Worm (Caenorhabditis elegans) whole organism, young adult: Measurements from ENCODE around the gene tir-1.

Source experiments
- B0261.1 ChIP-seq: sonication (generic microtip); optimal IDR thresholded peaks from 2 replicates; lab custom pipeline; 2016; ENCODE audit warnings: mild to moderate bottlenecking, missing genetic modification characterization, moderate library complexity, missing compliant biosample characterization
- C06A6.2 ChIP-seq: fragments of 200-800 bp; sonication (Bioruptor generic); conservative IDR thresholded peaks from 2 replicates; pipeline ENCODE4 v1.3.6; 2022; ENCODE audit warnings: missing genetic modification characterization, missing compliant biosample characterization
- D2030.7 ChIP-seq: fragments of 200-800 bp; sonication (Bioruptor generic); IDR thresholded peaks from 2 replicates; pipeline ENCODE4 v1.3.6; 2022; ENCODE audit warnings: missing genetic modification reagents, missing genetic modification characterization, missing compliant biosample characterization
- F10E7.11 ChIP-seq: sonication (generic microtip); optimal IDR thresholded peaks from 2 replicates; lab custom pipeline; 2017; ENCODE audit warnings: mild to moderate bottlenecking, missing genetic modification characterization, moderate library complexity, missing compliant biosample characterization
- F22D6.2 ChIP-seq: sonication (generic microtip); optimal IDR thresholded peaks from 2 replicates; lab custom pipeline; 2016; ENCODE audit warnings: mild to moderate bottlenecking, missing genetic modification characterization, missing compliant biosample characterization
- F23B12.7 ChIP-seq: sonication (generic microtip); optimal IDR thresholded peaks from 2 replicates; lab custom pipeline; 2017; ENCODE audit warnings: missing genetic modification characterization, mild to moderate bottlenecking, missing compliant biosample characterization, antibody characterized with exemption, moderate library complexity; ENCODE audit not compliant: insufficient read depth
- F39B2.1 ChIP-seq: fragments of 200-800 bp; sonication (Bioruptor generic); IDR thresholded peaks from 2 replicates; pipeline ENCODE4 v1.3.6; 2022; ENCODE audit warnings: missing genetic modification reagents, missing genetic modification characterization, missing compliant biosample characterization
- F49E8.2 ChIP-seq: sonication (generic microtip); optimal IDR thresholded peaks from 3 replicates; lab custom pipeline; 2017; ENCODE audit warnings: missing genetic modification characterization, mild to moderate bottlenecking, missing compliant biosample characterization, antibody characterized with exemption, moderate library complexity; ENCODE audit not compliant: insufficient read depth
- F52B5.7 ChIP-seq: sonication (generic microtip); optimal IDR thresholded peaks from 2 replicates; lab custom pipeline; 2016; ENCODE audit warnings: mild to moderate bottlenecking, missing genetic modification characterization, missing compliant biosample characterization
- F57A8.1 ChIP-seq: fragments of 200-800 bp; sonication (Bioruptor generic); optimal IDR thresholded peaks from 2 replicates; lab custom pipeline; 2018; ENCODE audit warnings: mild to moderate bottlenecking, missing genetic modification characterization, moderate library complexity, missing compliant biosample characterization
- K12H6.12 ChIP-seq: fragments of 200-800 bp; sonication (Bioruptor generic); optimal IDR thresholded peaks from 2 replicates; lab custom pipeline; 2018; ENCODE audit warnings: mild to moderate bottlenecking, missing genetic modification characterization, missing compliant biosample characterization
- T07F8.4 ChIP-seq: sonication (generic microtip); optimal IDR thresholded peaks from 2 replicates; lab custom pipeline; 2016; ENCODE audit warnings: mild to moderate bottlenecking, missing genetic modification characterization, moderate library complexity, missing compliant biosample characterization
- T26A5.8 ChIP-seq: sonication (generic microtip); optimal IDR thresholded peaks from 2 replicates; lab custom pipeline; 2016; ENCODE audit warnings: missing genetic modification characterization, missing compliant biosample characterization
- Y67H2A.10 ChIP-seq: fragments of 200-800 bp; sonication (Bioruptor generic); conservative IDR thresholded peaks from 2 replicates; pipeline ENCODE4 v1.3.6; 2022; ENCODE audit warnings: missing genetic modification reagents, missing genetic modification characterization, missing compliant biosample characterization
- Y79H2A.3 ChIP-seq: fragments of 200-800 bp; sonication (Bioruptor generic); conservative IDR thresholded peaks from 2 replicates; pipeline ENCODE4 v1.3.6; 2022; ENCODE audit warnings: missing genetic modification reagents, missing genetic modification characterization, missing compliant biosample characterization
- aptf-2 ChIP-seq: fragments of 200-800 bp; sonication (Bioruptor generic); conservative IDR thresholded peaks from 2 replicates; pipeline ENCODE4 v1.3.6; 2022; ENCODE audit warnings: missing genetic modification reagents, missing genetic modification characterization, missing compliant biosample characterization
- aptf-3 ChIP-seq: fragments of 200-800 bp; sonication (Bioruptor generic); IDR thresholded peaks from 2 replicates; pipeline ENCODE4 v1.3.6; 2022; ENCODE audit warnings: missing genetic modification characterization, missing compliant biosample characterization
- attf-5 ChIP-seq: fragments of 200-800 bp; sonication (Bioruptor generic); optimal IDR thresholded peaks from 2 replicates; lab custom pipeline; 2018; ENCODE audit warnings: mild to moderate bottlenecking, missing genetic modification characterization, missing compliant biosample characterization
- attf-6 ChIP-seq: fragments of 200-800 bp; sonication (Bioruptor generic); IDR thresholded peaks from 2 replicates; pipeline ENCODE4 v1.3.6; 2022; ENCODE audit warnings: missing genetic modification reagents, missing genetic modification characterization, missing compliant biosample characterization
- bed-1 ChIP-seq: fragments of 200-800 bp; sonication (Bioruptor generic); IDR thresholded peaks from 2 replicates; pipeline ENCODE4 v1.3.6; 2022; ENCODE audit warnings: missing genetic modification reagents, missing genetic modification characterization, missing compliant biosample characterization
- ceh-100 ChIP-seq: fragments of 200-800 bp; sonication (Bioruptor generic); IDR thresholded peaks from 2 replicates; pipeline ENCODE4 v1.3.6; 2022; ENCODE audit warnings: missing genetic modification reagents, missing genetic modification characterization, missing compliant biosample characterization
- ceh-79 ChIP-seq: sonication (generic microtip); optimal IDR thresholded peaks from 2 replicates; lab custom pipeline; 2017; ENCODE audit warnings: mild to moderate bottlenecking, missing genetic modification characterization, missing compliant biosample characterization
- die-1 ChIP-seq: sonication (generic microtip); optimal IDR thresholded peaks from 2 replicates; lab custom pipeline; 2016; ENCODE audit warnings: missing genotype, mild to moderate bottlenecking, missing genetic modification characterization, missing compliant biosample characterization
- dpff-1 ChIP-seq: sonication (generic microtip); optimal IDR thresholded peaks from 2 replicates; lab custom pipeline; 2017; ENCODE audit warnings: mild to moderate bottlenecking, missing genetic modification characterization, missing compliant biosample characterization
- dpl-1 ChIP-seq: fragments of 150-350 bp; optimal IDR thresholded peaks from 2 replicates; lab custom pipeline; 2014; ENCODE audit warnings: missing biosample characterization, missing genetic modification reagents, missing genetic modification characterization
- egl-18 ChIP-seq: fragments of 200-800 bp; sonication (Bioruptor generic); IDR thresholded peaks from 2 replicates; pipeline ENCODE4 v1.3.6; 2022; ENCODE audit warnings: missing genetic modification reagents, missing genetic modification characterization, missing compliant biosample characterization
- egl-44 ChIP-seq: fragments of 200-800 bp; sonication (Bioruptor generic); IDR thresholded peaks from 2 replicates; pipeline ENCODE4 v1.3.6; 2022; ENCODE audit warnings: missing genetic modification reagents, missing genetic modification characterization, missing compliant biosample characterization
- ets-4 ChIP-seq: fragments of 200-800 bp; sonication (Bioruptor generic); optimal IDR thresholded peaks from 2 replicates; lab custom pipeline; 2018; ENCODE audit warnings: mild to moderate bottlenecking, missing genetic modification characterization, missing compliant biosample characterization
- fkh-3 ChIP-seq: sonication (generic microtip); optimal IDR thresholded peaks from 2 replicates; lab custom pipeline; 2016; ENCODE audit warnings: mild to moderate bottlenecking, missing genetic modification characterization, missing compliant biosample characterization
- hlh-26 ChIP-seq: fragments of 200-800 bp; sonication (Bioruptor generic); conservative IDR thresholded peaks from 2 replicates; pipeline ENCODE4 v1.3.6; 2022; ENCODE audit warnings: missing genetic modification reagents, missing genetic modification characterization, missing compliant biosample characterization
- hmg-1.2 ChIP-seq: fragments of 200-800 bp; sonication (Bioruptor generic); IDR thresholded peaks from 2 replicates; pipeline ENCODE4 v1.3.6; 2022; ENCODE audit warnings: missing genetic modification reagents, missing genetic modification characterization, missing compliant biosample characterization
- lin-26 ChIP-seq: fragments of 200-800 bp; sonication (Bioruptor generic); IDR thresholded peaks from 2 replicates; pipeline ENCODE4 v1.3.6; 2022; ENCODE audit warnings: missing genetic modification reagents, missing genetic modification characterization, missing compliant biosample characterization
- lin-35 ChIP-seq, 3 experiments: fragments of 150-350 bp in 2 of 3; sonication (generic microtip) in 1 of 3; optimal IDR thresholded peaks; 2 replicates each; lab custom pipeline; 2014 to 2018; ENCODE audit warnings: missing biosample characterization in 3 of 3, missing genetic modification characterization in 3 of 3, missing genetic modification reagents in 3 of 3
- lin-40 ChIP-seq: sonication (generic microtip); optimal IDR thresholded peaks from 2 replicates; lab custom pipeline; 2016; ENCODE audit warnings: missing genetic modification characterization, mild to moderate bottlenecking, missing compliant biosample characterization, missing genotype, missing genetic modification reagents
- madf-10 ChIP-seq: sonication (generic microtip); optimal IDR thresholded peaks from 2 replicates; lab custom pipeline; 2016; ENCODE audit warnings: mild to moderate bottlenecking, missing genetic modification characterization, missing compliant biosample characterization
- madf-3 ChIP-seq: fragments of 200-800 bp; sonication (Bioruptor generic); IDR thresholded peaks from 2 replicates; pipeline ENCODE4 v1.3.6; 2022; ENCODE audit warnings: missing genetic modification reagents, missing genetic modification characterization, missing compliant biosample characterization
- madf-8 ChIP-seq: fragments of 200-800 bp; sonication (Bioruptor generic); conservative IDR thresholded peaks from 2 replicates; pipeline ENCODE4 v1.3.6; 2022; ENCODE audit warnings: missing genetic modification reagents, missing genetic modification characterization, missing compliant biosample characterization
- repo-1 ChIP-seq: sonication (generic microtip); optimal IDR thresholded peaks from 2 replicates; lab custom pipeline; 2017; ENCODE audit warnings: mild to moderate bottlenecking, missing genetic modification characterization, missing compliant biosample characterization
- snpc-1.1 ChIP-seq: sonication (generic microtip); optimal IDR thresholded peaks from 2 replicates; lab custom pipeline; 2017; ENCODE audit warnings: missing genetic modification characterization, mild to moderate bottlenecking, missing compliant biosample characterization, antibody characterized with exemption, moderate library complexity, missing genotype, missing genetic modification reagents; ENCODE audit not compliant: insufficient read depth
- snpc-3.4 ChIP-seq: sonication (generic microtip); optimal IDR thresholded peaks from 2 replicates; lab custom pipeline; 2017; ENCODE audit warnings: missing genetic modification characterization, mild to moderate bottlenecking, missing compliant biosample characterization, antibody characterized with exemption, moderate library complexity, missing genotype, missing genetic modification reagents
- sptf-2 ChIP-seq: fragments of 200-800 bp; sonication (Bioruptor generic); optimal IDR thresholded peaks from 2 replicates; lab custom pipeline; 2018; ENCODE audit warnings: mild to moderate bottlenecking, missing genetic modification characterization, missing compliant biosample characterization
- tlf-1 ChIP-seq: fragments of 200-800 bp; sonication (Bioruptor generic); optimal IDR thresholded peaks from 2 replicates; lab custom pipeline; 2018; ENCODE audit warnings: mild to moderate bottlenecking, missing genetic modification characterization, missing compliant biosample characterization
- xnd-1 ChIP-seq: sonication (generic microtip); optimal IDR thresholded peaks from 2 replicates; lab custom pipeline; 2016; ENCODE audit warnings: missing genotype, missing genetic modification reagents, missing genetic modification characterization, missing compliant biosample characterization
- zfh-2 ChIP-seq: fragments of 200-800 bp; sonication (Bioruptor generic); conservative IDR thresholded peaks from 2 replicates; pipeline ENCODE4 v1.3.6; 2022; ENCODE audit warnings: missing genetic modification reagents, missing genetic modification characterization, missing compliant biosample characterization
- ztf-22 ChIP-seq: fragments of 200-800 bp; sonication (Bioruptor generic); optimal IDR thresholded peaks from 2 replicates; lab custom pipeline; 2018; ENCODE audit warnings: mild to moderate bottlenecking, missing genetic modification characterization, moderate library complexity, missing compliant biosample characterization
- ztf-25 ChIP-seq: fragments of 200-800 bp; sonication (Bioruptor generic); IDR thresholded peaks from 2 replicates; pipeline ENCODE4 v1.3.6; 2022; ENCODE audit warnings: missing genetic modification reagents, missing genetic modification characterization, missing compliant biosample characterization
- ztf-3 ChIP-seq: fragments of 200-800 bp; sonication (Bioruptor generic); optimal IDR thresholded peaks from 2 replicates; lab custom pipeline; 2018; ENCODE audit warnings: mild to moderate bottlenecking, missing genetic modification characterization, missing compliant biosample characterization

The tir-1 gene

ce11 chrIII:3867378-3867904 lies 34.0 kb downstream of the tir-1 start, which contains the start of gene rpl-3 (continued):
- TF ChIP-seq F49E8.2 (tag; lab: Kevin White, UChicago) (peak; percentile 100), snpc-3.4 (tag; lab: Kevin White, UChicago) (peak; percentile 99), F57A8.1 (peak; percentile 89), T07F8.4 (tag; lab: Kevin White, UChicago) (peak; percentile 95), ceh-100 (GFP tag; lab: Robert Waterston, UW) (peak; percentile 95), ceh-79 (tag; lab: Kevin White, UChicago) (peak; percentile 100), C06A6.2 (peak; percentile 100), F39B2.1 (peak; percentile 98), die-1 (tag; lab: Kevin White, UChicago) (peak; percentile 98), madf-8 (GFP tag; lab: Robert Waterston, UW) (peak; percentile 96), B0261.1 (peak; percentile 56), Y79H2A.3 (GFP tag; lab: Robert Waterston, UW) (peak; percentile 100), sptf-2 (GFP tag; lab: Kevin White, UChicago) (peak; percentile 96), F52B5.7 (peak; percentile 100), F10E7.11 (tag; lab: Kevin White, UChicago) (peak; percentile 99), dpff-1 (peak; percentile 100), xnd-1 (tag; lab: Kevin White, UChicago) (peak; percentile 89), madf-3 (GFP tag; lab: Robert Waterston, UW) (peak; percentile 99), F23B12.7 (peak; percentile 99), lin-40 (tag; lab: Kevin White, UChicago) (peak; percentile 99), attf-5 (GFP tag; lab: Kevin White, UChicago) (peak; percentile 100), aptf-3 (peak; percentile 96), hlh-26 (GFP tag; lab: Robert Waterston, UW) (no peak), fkh-3 (peak; percentile 96), tlf-1 (peak; percentile 100), snpc-1.1 (tag; lab: Kevin White, UChicago) (peak; percentile 90), ztf-22 (GFP tag; lab: Kevin White, UChicago) (peak; percentile 100), ets-4 (peak; percentile 100), lin-26 (GFP tag; lab: Robert Waterston, UW) (peak; percentile 99), bed-1 (GFP tag; lab: Robert Waterston, UW) (peak; percentile 99), T26A5.8 (tag; lab: Kevin White, UChicago) (peak; percentile 99), egl-18 (GFP tag; lab: Robert Waterston, UW) (peak; percentile 100), ztf-3 (GFP tag; lab: Kevin White, UChicago) (peak; percentile 99), lin-35 (GFP tag; optimal IDR thresholded peaks at IDR 0.05; lab: Kevin White, UChicago) (peak; percentile 99 to 100 (median 100)), aptf-2 (GFP tag; lab: Robert Waterston, UW) (peak; percentile 92), repo-1 (tag; lab: Kevin White, UChicago) (peak; percentile 100), dpl-1 (peak; percentile 100), attf-6 (GFP tag; lab: Robert Waterston, UW) (peak; percentile 93), zfh-2 (peak; percentile 98), F22D6.2 (tag; lab: Kevin White, UChicago) (peak; percentile 97), hmg-1.2 (GFP tag; lab: Robert Waterston, UW) (peak; percentile 98), D2030.7 (peak; percentile 100), ztf-25 (GFP tag; lab: Robert Waterston, UW) (peak; percentile 96), madf-10 (tag; lab: Kevin White, UChicago) (peak; percentile 98), egl-44 (GFP tag; lab: Robert Waterston, UW) (peak; percentile 99), K12H6.12 (peak; percentile 100), Y67H2A.10 (peak; percentile 100)
